Fruit fly (Drosophila melanogaster) whole organism: ENCODE data around the gene CG18598.

Experiments
- CG8478 ChIP-seq: fragments of >200 bp; optimal IDR thresholded peaks from 2 replicates; lab custom pipeline; 2018; ENCODE audit warnings: inconsistent platforms
- Dll ChIP-seq: fragments of >200 bp; optimal IDR thresholded peaks from 2 replicates; lab custom pipeline; 2017
- EcR ChIP-seq, 2 experiments: fragments of >200 bp; optimal IDR thresholded peaks; 2 replicates each; lab custom pipeline; 2017; ENCODE audit warnings: missing biosample characterization in 2 of 2, missing genetic modification characterization in 2 of 2, missing genetic modification reagents in 2 of 2
- pan ChIP-seq: fragments of >200 bp; optimal IDR thresholded peaks from 2 replicates; lab custom pipeline; 2017
- psq ChIP-seq: fragments of >200 bp; optimal IDR thresholded peaks from 2 replicates; lab custom pipeline; 2017
- usp ChIP-seq: fragments of >200 bp; optimal IDR thresholded peaks from 2 replicates; lab custom pipeline; 2017; ENCODE audit warnings: missing biosample characterization, missing genetic modification characterization, mixed read lengths

CG18598 gene

dm6 chr3R:18297444-18298297 lies 46.8 kb downstream of the CG18598 start:
- no peak for TF ChIP-seq psq (lab: Kevin White, UChicago)
- TF ChIP-seq CG8478 (lab: Kevin White, UChicago) = no peak
- TF ChIP-seq pan (lab: Kevin White, UChicago) = no peak
- TF ChIP-seq Dll (lab: Kevin White, UChicago) = no peak
- no peak for TF ChIP-seq EcR (GFP tag; optimal IDR thresholded peaks at IDR 0.05; lab: Kevin White, UChicago)
- TF ChIP-seq usp (GFP tag; lab: Kevin White, UChicago) = no peak

dm6 chr3R:18298298-18298899 lies 47.5 kb downstream of the CG18598 start:
- no peak for TF ChIP-seq pan (lab: Kevin White, UChicago)
- TF ChIP-seq usp (GFP tag; lab: Kevin White, UChicago) = no peak
- no peak for TF ChIP-seq Dll (lab: Kevin White, UChicago)
- no peak for TF ChIP-seq psq (lab: Kevin White, UChicago)
- TF ChIP-seq EcR (GFP tag; optimal IDR thresholded peaks at IDR 0.05; lab: Kevin White, UChicago) = no peak
- no peak for TF ChIP-seq CG8478 (lab: Kevin White, UChicago)

DNA sequence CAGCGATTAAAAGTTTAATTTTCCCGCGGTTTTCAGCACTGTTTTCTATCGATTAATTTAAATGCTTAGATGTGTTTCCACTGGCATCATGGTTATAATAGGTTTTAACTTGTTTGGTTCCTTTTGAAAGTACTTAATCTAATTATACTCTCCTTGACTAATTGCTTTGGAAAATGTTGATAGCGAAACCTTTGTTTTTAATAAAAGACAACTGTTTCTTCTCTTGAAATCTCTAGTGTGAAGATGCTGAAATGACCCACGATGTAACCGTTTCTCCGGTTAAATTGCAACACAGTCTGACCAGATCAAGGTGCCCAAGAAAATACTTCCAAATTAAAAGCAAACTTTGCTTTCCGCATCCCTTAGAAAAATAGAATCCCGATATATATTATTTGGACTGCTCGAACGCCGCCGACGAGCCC lies 48.0 kb downstream of the CG18598 start, which contains the start of gene Dlc90F:
Dlc90F (plus strand) TSS at position 330 of the 422 bp plus-strand sequence.
- TF ChIP-seq usp (GFP tag; lab: Kevin White, UChicago) (no peak), EcR (GFP tag; optimal IDR thresholded peaks at IDR 0.05; lab: Kevin White, UChicago) (no peak)
